Fruit fly (Drosophila melanogaster) whole organism, embryonic: ENCODE data around the gene Vps39.

ENCODE experiments used
- CG10366 ChIP-seq: fragments of 200-800 bp; sonication (Bioruptor generic); IDR thresholded peaks from 2 replicates; pipeline ENCODE4 v1.3.6; 2022; ENCODE audit warnings: missing biosample characterization, missing genetic modification characterization
- CG11504 ChIP-seq: fragments of 200-800 bp; sonication (Bioruptor generic); optimal IDR thresholded peaks from 3 replicates; lab custom pipeline; 2019; ENCODE audit warnings: missing biosample characterization, mild to moderate bottlenecking, missing genetic modification characterization, moderate library complexity
- CG11696 ChIP-seq: fragments of 200-800 bp; sonication (Bioruptor generic); IDR thresholded peaks from 2 replicates; pipeline ENCODE4 v1.3.6; 2022; ENCODE audit warnings: missing biosample characterization, missing genetic modification characterization
- CG12219 ChIP-seq: fragments of 200-800 bp; sonication (Bioruptor generic); optimal IDR thresholded peaks from 3 replicates; lab custom pipeline; 2018; ENCODE audit warnings: missing biosample characterization, mild to moderate bottlenecking, missing genetic modification characterization
- CG16863 ChIP-seq: fragments of 200-800 bp; sonication (Bioruptor generic); optimal IDR thresholded peaks from 3 replicates; lab custom pipeline; 2016; ENCODE audit warnings: missing biosample characterization, missing genetic modification characterization
- CG2889 ChIP-seq: fragments of 200-800 bp; sonication (Bioruptor generic); IDR thresholded peaks from 3 replicates; pipeline ENCODE4 v1.3.6; 2022; ENCODE audit warnings: missing biosample characterization, missing genetic modification characterization
- CG31388 ChIP-seq: fragments of 200-800 bp; sonication (Bioruptor generic); optimal IDR thresholded peaks from 2 replicates; lab custom pipeline; 2016; ENCODE audit warnings: missing biosample characterization, missing genetic modification characterization
- CG33213 ChIP-seq: fragments of 200-800 bp; sonication (Bioruptor generic); optimal IDR thresholded peaks from 3 replicates; lab custom pipeline; 2016; ENCODE audit warnings: missing biosample characterization, missing genetic modification characterization
- CG4424 ChIP-seq: fragments of 200-800 bp; sonication (Bioruptor generic); optimal IDR thresholded peaks from 3 replicates; lab custom pipeline; 2016; ENCODE audit warnings: missing biosample characterization, missing genetic modification characterization
- CG6854 ChIP-seq: fragments of 200-800 bp; sonication (Bioruptor generic); optimal IDR thresholded peaks from 3 replicates; lab custom pipeline; 2017; ENCODE audit warnings: missing biosample characterization, mild to moderate bottlenecking, missing genetic modification characterization
- CG7556 ChIP-seq: fragments of 200-800 bp; sonication (Bioruptor generic); optimal IDR thresholded peaks from 2 replicates; lab custom pipeline; 2017; ENCODE audit warnings: missing biosample characterization, mild to moderate bottlenecking, missing genetic modification characterization
- CG8359 ChIP-seq: fragments of 200-800 bp; sonication (Bioruptor generic); optimal IDR thresholded peaks from 2 replicates; lab custom pipeline; 2017; ENCODE audit warnings: missing biosample characterization, mild to moderate bottlenecking, missing genetic modification characterization, borderline replicate concordance
- CG8388 ChIP-seq: fragments of 200-800 bp; sonication (Bioruptor generic); optimal IDR thresholded peaks from 2 replicates; lab custom pipeline; 2019; ENCODE audit warnings: missing biosample characterization, mild to moderate bottlenecking, missing genetic modification characterization, moderate library complexity
- CG8478 ChIP-seq: fragments of >200 bp; optimal IDR thresholded peaks from 2 replicates; lab custom pipeline; 2018
- CG9797 ChIP-seq: fragments of 200-800 bp; sonication (Bioruptor generic); optimal IDR thresholded peaks from 3 replicates; lab custom pipeline; 2018; ENCODE audit warnings: missing biosample characterization, mild to moderate bottlenecking, missing genetic modification characterization
- Chrac-16 ChIP-seq: fragments of 200-800 bp; sonication (Bioruptor generic); optimal IDR thresholded peaks from 3 replicates; lab custom pipeline; 2016; ENCODE audit warnings: missing biosample characterization, missing genetic modification characterization
- H2.0 ChIP-seq: fragments of 200-800 bp; sonication (Bioruptor generic); IDR thresholded peaks from 2 replicates; pipeline ENCODE4 v1.3.6; 2022; ENCODE audit warnings: missing biosample characterization, missing genetic modification characterization
- HLH54F ChIP-seq: fragments of 200-800 bp; sonication (Bioruptor generic); optimal IDR thresholded peaks from 3 replicates; lab custom pipeline; 2016; ENCODE audit warnings: missing biosample characterization, missing genetic modification characterization
- Lhr ChIP-seq: fragments of 200-800 bp; sonication (Bioruptor generic); optimal IDR thresholded peaks from 3 replicates; lab custom pipeline; 2017; ENCODE audit warnings: mild to moderate bottlenecking, missing biosample characterization, missing genetic modification reagents, missing genetic modification characterization
- Ptx1 ChIP-seq: fragments of 200-800 bp; sonication (Bioruptor generic); IDR thresholded peaks from 2 replicates; pipeline ENCODE4 v1.3.6; 2022; ENCODE audit warnings: missing biosample characterization, missing genetic modification characterization
- Scr ChIP-seq: fragments of 200-800 bp; sonication (Bioruptor generic); IDR thresholded peaks from 2 replicates; pipeline ENCODE4 v1.3.6; 2022; ENCODE audit warnings: missing biosample characterization, missing genetic modification characterization; ENCODE audit not compliant: partially characterized antibody
- Sox100B ChIP-seq: fragments of 200-800 bp; sonication (Bioruptor generic); optimal IDR thresholded peaks from 3 replicates; lab custom pipeline; 2018; ENCODE audit warnings: missing biosample characterization, mild to moderate bottlenecking, missing genetic modification characterization
- Sox102F ChIP-seq: fragments of 200-800 bp; sonication (Bioruptor generic); optimal IDR thresholded peaks from 2 replicates; lab custom pipeline; 2018; ENCODE audit warnings: missing biosample characterization, mild to moderate bottlenecking, missing genetic modification characterization, moderate library complexity
- Sry-β ChIP-seq: fragments of 200-800 bp; sonication (Bioruptor generic); optimal IDR thresholded peaks from 2 replicates; lab custom pipeline; 2018; ENCODE audit warnings: missing biosample characterization, mild to moderate bottlenecking, missing genetic modification characterization, moderate library complexity
- Xrp1 ChIP-seq: fragments of 200-800 bp; sonication (Bioruptor generic); IDR thresholded peaks from 2 replicates; pipeline ENCODE4 v1.3.6; 2022; ENCODE audit warnings: missing biosample characterization, missing genetic modification characterization
- al ChIP-seq: fragments of 200-800 bp; sonication (Bioruptor generic); IDR thresholded peaks from 2 replicates; pipeline ENCODE4 v1.3.6; 2022; ENCODE audit warnings: missing biosample characterization, missing genetic modification characterization
- amos ChIP-seq: fragments of 200-800 bp; sonication (Bioruptor generic); IDR thresholded peaks from 2 replicates; pipeline ENCODE4 v1.3.6; 2022; ENCODE audit warnings: missing biosample characterization, missing genetic modification characterization; ENCODE audit not compliant: partially characterized antibody
- ase ChIP-seq: fragments of 200-800 bp; sonication (Bioruptor generic); IDR thresholded peaks from 3 replicates; pipeline ENCODE4 v1.3.6; 2022; ENCODE audit warnings: missing biosample characterization, missing genetic modification characterization
- az2 ChIP-seq: fragments of 200-800 bp; sonication (Bioruptor generic); optimal IDR thresholded peaks from 3 replicates; lab custom pipeline; 2016; ENCODE audit warnings: missing biosample characterization, missing genetic modification characterization
- bigmax ChIP-seq: fragments of 200-800 bp; sonication (Bioruptor generic); optimal IDR thresholded peaks from 2 replicates; lab custom pipeline; 2018; ENCODE audit warnings: missing biosample characterization, mild to moderate bottlenecking, missing genetic modification characterization
- cas ChIP-seq: fragments of 200-800 bp; sonication (Bioruptor generic); IDR thresholded peaks from 2 replicates; pipeline ENCODE4 v1.3.6; 2022; ENCODE audit warnings: missing biosample characterization, missing genetic modification characterization
- dati ChIP-seq: fragments of 200-800 bp; sonication (Bioruptor generic); IDR thresholded peaks from 2 replicates; pipeline ENCODE4 v1.3.6; 2022; ENCODE audit warnings: missing biosample characterization, missing genetic modification characterization
- ewg ChIP-seq: fragments of 200-800 bp; sonication (Bioruptor generic); optimal IDR thresholded peaks from 3 replicates; lab custom pipeline; 2017; ENCODE audit warnings: mild to moderate bottlenecking, missing biosample characterization, missing genetic modification reagents, missing genetic modification characterization
- fd102C ChIP-seq: fragments of 200-800 bp; sonication (Bioruptor generic); optimal IDR thresholded peaks from 2 replicates; lab custom pipeline; 2018; ENCODE audit warnings: missing biosample characterization, mild to moderate bottlenecking, missing genetic modification characterization, moderate library complexity
- fu2 ChIP-seq: fragments of 200-800 bp; sonication (Bioruptor generic); optimal IDR thresholded peaks from 2 replicates; lab custom pipeline; 2016; ENCODE audit warnings: missing biosample characterization, missing genetic modification characterization
- gem ChIP-seq: fragments of 200-800 bp; sonication (Bioruptor generic); optimal IDR thresholded peaks from 2 replicates; lab custom pipeline; 2019; ENCODE audit warnings: missing biosample characterization, mild to moderate bottlenecking, missing genetic modification characterization, moderate library complexity
- gfzf ChIP-seq: fragments of 200-800 bp; sonication (Bioruptor generic); optimal IDR thresholded peaks from 2 replicates; lab custom pipeline; 2016; ENCODE audit warnings: missing biosample characterization, mild to moderate bottlenecking, missing genetic modification characterization, moderate library complexity
- insv ChIP-seq, 2 experiments: fragments of 200-800 bp; sonication (Bioruptor generic); optimal IDR thresholded peaks; 3 replicates each; lab custom pipeline; 2016 to 2018; ENCODE audit warnings: missing biosample characterization in 2 of 2, missing genetic modification characterization in 2 of 2
- inv ChIP-seq: fragments of 200-800 bp; sonication (Bioruptor generic); IDR thresholded peaks from 2 replicates; pipeline ENCODE4 v1.3.6; 2022; ENCODE audit warnings: missing biosample characterization, missing genetic modification characterization; ENCODE audit not compliant: partially characterized antibody
- p53 ChIP-seq: fragments of 200-800 bp; sonication (Bioruptor generic); optimal IDR thresholded peaks from 2 replicates; lab custom pipeline; 2016; ENCODE audit warnings: missing biosample characterization, missing genetic modification characterization
- pfk ChIP-seq: fragments of 200-800 bp; sonication (Bioruptor generic); optimal IDR thresholded peaks from 2 replicates; lab custom pipeline; 2018; ENCODE audit warnings: missing biosample characterization, mild to moderate bottlenecking, missing genetic modification characterization, moderate library complexity
- rib ChIP-seq: fragments of 200-800 bp; sonication (Bioruptor generic); IDR thresholded peaks from 2 replicates; pipeline ENCODE4 v1.3.6; 2022; ENCODE audit warnings: missing biosample characterization, missing genetic modification characterization
- ro ChIP-seq: fragments of 200-800 bp; sonication (Bioruptor generic); IDR thresholded peaks from 2 replicates; pipeline ENCODE4 v1.3.6; 2022; ENCODE audit warnings: missing biosample characterization, missing genetic modification characterization
- row ChIP-seq: fragments of 200-800 bp; sonication (Bioruptor generic); IDR thresholded peaks from 3 replicates; pipeline ENCODE4 v1.3.6; 2022; ENCODE audit warnings: missing biosample characterization, missing genetic modification characterization
- run ChIP-seq: fragments of 200-800 bp; sonication (Bioruptor generic); optimal IDR thresholded peaks from 3 replicates; lab custom pipeline; 2018; ENCODE audit warnings: missing biosample characterization, mild to moderate bottlenecking, missing genetic modification characterization
- sob ChIP-seq: fragments of 200-800 bp; sonication (Bioruptor generic); IDR thresholded peaks from 2 replicates; pipeline ENCODE4 v1.3.6; 2022; ENCODE audit warnings: missing biosample characterization, missing genetic modification characterization
- wdn ChIP-seq: fragments of 200-800 bp; sonication (Bioruptor generic); IDR thresholded peaks from 2 replicates; pipeline ENCODE4 v1.3.6; 2022; ENCODE audit warnings: missing biosample characterization, missing genetic modification characterization
- zf30C ChIP-seq: fragments of 200-800 bp; sonication (Bioruptor generic); optimal IDR thresholded peaks from 3 replicates; lab custom pipeline; 2018; ENCODE audit warnings: missing biosample characterization, mild to moderate bottlenecking, missing genetic modification characterization
- zfh2 ChIP-seq: fragments of 200-800 bp; sonication (Bioruptor generic); optimal IDR thresholded peaks from 2 replicates; lab custom pipeline; 2016; ENCODE audit warnings: missing biosample characterization, missing genetic modification characterization

Vps39 gene

dm6 chr3R:18314824-18315690 lies 40.8 kb upstream of the Vps39 start (continued):
- no peak for TF ChIP-seq rib (GFP tag; lab: Robert Waterston, UW)
- no peak for TF ChIP-seq CG4424 (GFP tag; lab: Kevin White, UChicago)
- no peak for TF ChIP-seq CG10366 (GFP tag; lab: Robert Waterston, UW)
- TF ChIP-seq dati: no peak
- TF ChIP-seq zf30C: peak; percentile 63
- no peak for TF ChIP-seq Sry-β (GFP tag; lab: Kevin White, UChicago)
- no peak for TF ChIP-seq CG9797
- TF ChIP-seq gfzf (GFP tag; lab: Kevin White, UChicago): no peak
- TF ChIP-seq HLH54F (GFP tag; lab: Kevin White, UChicago): peak; percentile 18
- no peak for TF ChIP-seq pfk
- peak; percentile 31; the same call in 1 of the 3 replicates for TF ChIP-seq CG2889 (GFP tag; lab: Robert Waterston, UW)
- 0 out of 2 replicates have a peak, but pooled peaks have one; percentile 5 for TF ChIP-seq al (GFP tag; lab: Robert Waterston, UW)
- no peak for TF ChIP-seq fd102C (GFP tag; lab: Kevin White, UChicago)
- TF ChIP-seq sob (GFP tag; lab: Robert Waterston, UW): peak; percentile 38
- TF ChIP-seq CG11696 (GFP tag; lab: Robert Waterston, UW): peak; percentile 26; the same call in 1 of the 2 replicates
- no peak for TF ChIP-seq p53 (GFP tag; lab: Kevin White, UChicago)
- peak; percentile 20 for TF ChIP-seq CG11504
- no peak for TF ChIP-seq CG12219
- no peak for TF ChIP-seq fu2 (GFP tag; lab: Kevin White, UChicago)
- TF ChIP-seq run (tag; lab: Kevin White, UChicago): no peak
- TF ChIP-seq Sox102F (GFP tag; lab: Kevin White, UChicago): peak; percentile 20
- no peak for TF ChIP-seq amos (GFP tag; lab: Robert Waterston, UW)
- TF ChIP-seq ro (GFP tag; lab: Robert Waterston, UW): no peak
- peak; percentile 8 for TF ChIP-seq CG16863 (GFP tag; lab: Kevin White, UChicago)
- TF ChIP-seq CG8359 (GFP tag; lab: Kevin White, UChicago): no peak
- TF ChIP-seq Xrp1: peak; percentile 28; the same call in 1 of the 2 replicates
- no peak for TF ChIP-seq bigmax (GFP tag; lab: Kevin White, UChicago)
- TF ChIP-seq ewg (GFP tag; lab: Kevin White, UChicago): no peak
- no peak for TF ChIP-seq Lhr
- no peak for TF ChIP-seq Scr (GFP tag; lab: Robert Waterston, UW)
- TF ChIP-seq Ptx1 (GFP tag; lab: Robert Waterston, UW): peak; percentile 41
- no peak for TF ChIP-seq CG31388 (GFP tag; lab: Kevin White, UChicago)
- TF ChIP-seq H2.0 (GFP tag; lab: Robert Waterston, UW): peak; percentile 41; the same call in 1 of the 2 replicates
- TF ChIP-seq cas (GFP tag; lab: Robert Waterston, UW): no peak
- no peak for TF ChIP-seq CG8478
- TF ChIP-seq wdn: no peak
- TF ChIP-seq CG8388: no peak
- no peak for TF ChIP-seq Sox100B
- TF ChIP-seq az2 (GFP tag; lab: Kevin White, UChicago): no peak
- TF ChIP-seq CG6854 (GFP tag; lab: Kevin White, UChicago): peak; percentile 59
- no peak for TF ChIP-seq inv (GFP tag; lab: Robert Waterston, UW)
- no peak for TF ChIP-seq Chrac-16 (GFP tag; lab: Kevin White, UChicago)
- TF ChIP-seq CG33213 (GFP tag; lab: Kevin White, UChicago): no peak
- peak; percentile 41 for TF ChIP-seq zfh2 (GFP tag; lab: Kevin White, UChicago)
- TF ChIP-seq gem (tag; lab: Kevin White, UChicago): peak; percentile 60
- no peak for TF ChIP-seq insv (GFP tag; optimal IDR thresholded peaks at IDR 0.05; lab: Kevin White, UChicago)
- peak; percentile 12; the same call in 1 of the 3 replicates for TF ChIP-seq ase (GFP tag; lab: Robert Waterston, UW)
- peak; percentile 33 for TF ChIP-seq CG7556 (GFP tag; lab: Kevin White, UChicago)
- peak; percentile 42; the same call in 1 of the 3 replicates for TF ChIP-seq row (GFP tag; lab: Robert Waterston, UW)
